Fruit fly (Drosophila melanogaster) whole organism, wandering third instar larva: ENCODE results near the gene Lcp65Ad.

ENCODE experiments used
- Abd-B ChIP-seq: fragments of >200 bp; optimal IDR thresholded peaks from 2 replicates; lab custom pipeline; 2017; ENCODE audit warnings: missing biosample characterization, missing genetic modification characterization
- CG32264 ChIP-seq: fragments of 200-800 bp; sonication (Bioruptor generic); optimal IDR thresholded peaks from 2 replicates; lab custom pipeline; 2016; ENCODE audit warnings: missing biosample characterization, missing genetic modification characterization
- CG9705 ChIP-seq: fragments of 200-800 bp; sonication (Bioruptor generic); optimal IDR thresholded peaks from 2 replicates; lab custom pipeline; 2018; ENCODE audit warnings: missing biosample characterization, mild to moderate bottlenecking, missing genetic modification characterization
- Mio ChIP-seq: sonication (Bioruptor generic); optimal IDR thresholded peaks from 2 replicates; lab custom pipeline; 2016; ENCODE audit warnings: missing biosample characterization, missing genetic modification characterization
- br ChIP-seq: fragments of 200-800 bp; sonication (Bioruptor generic); optimal IDR thresholded peaks from 2 replicates; lab custom pipeline; 2016; ENCODE audit warnings: missing biosample characterization, missing genetic modification characterization
- ey ChIP-seq: fragments of 200-800 bp; sonication (Bioruptor generic); optimal IDR thresholded peaks from 2 replicates; lab custom pipeline; 2016; ENCODE audit warnings: missing biosample characterization, missing genetic modification characterization
- foxo ChIP-seq, 2 experiments: fragments of 200-800 bp; sonication (Bioruptor generic); optimal IDR thresholded peaks; 2 replicates in 1 of 2; 3 replicates in 1 of 2; lab custom pipeline; 2016 to 2017; ENCODE audit warnings: missing biosample characterization in 2 of 2, missing genetic modification characterization in 2 of 2
- h ChIP-seq: fragments of 200-800 bp; sonication (Bioruptor generic); optimal IDR thresholded peaks from 3 replicates; lab custom pipeline; 2016; ENCODE audit warnings: missing biosample characterization, mild to moderate bottlenecking, missing genetic modification characterization
- pan ChIP-seq: fragments of >200 bp; optimal IDR thresholded peaks from 2 replicates; lab custom pipeline; 2017
- sage ChIP-seq: fragments of 200-800 bp; sonication (Bioruptor generic); optimal IDR thresholded peaks from 2 replicates; lab custom pipeline; 2016; ENCODE audit warnings: missing biosample characterization, mild to moderate bottlenecking, missing genetic modification characterization
- sv ChIP-seq: fragments of 200-800 bp; sonication (Bioruptor generic); optimal IDR thresholded peaks from 3 replicates; lab custom pipeline; 2016; ENCODE audit warnings: missing biosample characterization, missing genetic modification characterization

DNA sequence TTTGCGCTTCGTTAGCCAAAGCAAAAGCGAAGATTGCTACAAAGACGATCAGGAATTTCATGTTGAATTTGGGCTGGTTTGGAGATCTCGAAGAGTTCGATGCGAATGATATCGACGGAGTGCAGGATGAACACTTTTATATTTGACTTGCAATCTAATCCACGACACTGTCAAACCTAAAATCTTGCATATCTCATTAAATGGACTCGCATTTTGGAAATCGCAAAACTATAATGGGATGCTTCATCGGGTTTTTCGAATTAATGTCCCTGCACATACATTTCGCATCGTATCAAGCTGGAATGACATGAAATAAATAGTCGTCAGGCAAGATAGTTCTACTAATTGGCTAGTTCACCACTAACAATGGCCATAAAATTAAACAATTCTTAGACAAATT, 5.2 kb upstream of the Lcp65Ad start, which contains the start of gene Lcp65Ae:
- no peak for TF ChIP-seq pan (lab: Kevin White, UChicago)
- TF ChIP-seq Mio (GFP tag; lab: Kevin White, UChicago): no peak
- TF ChIP-seq foxo (GFP tag; optimal IDR thresholded peaks at IDR 0.05; lab: Kevin White, UChicago): no peak
- no peak for TF ChIP-seq sage (GFP tag; lab: Kevin White, UChicago)
- no peak for TF ChIP-seq CG32264 (GFP tag; lab: Kevin White, UChicago)
- no peak for TF ChIP-seq br (GFP tag; lab: Kevin White, UChicago)
- no peak for TF ChIP-seq h
- TF ChIP-seq sv: no peak
- no peak for TF ChIP-seq ey (GFP tag; lab: Kevin White, UChicago)
- TF ChIP-seq CG9705 (GFP tag; lab: Kevin White, UChicago): no peak
- TF ChIP-seq Abd-B: no peak
